Worm (Caenorhabditis elegans): ENCODE data around the gene srz-72.

- TF ChIP-seq W03F9.2 (tag; optimal IDR thresholded peaks at IDR 0.05) (no peak), him-1 (tag; optimal IDR thresholded peaks at IDR 0.05) (no peak), dao-5 (tag; optimal IDR thresholded peaks at IDR 0.05) (no peak)
These were observed 28.0 kb upstream of the srz-72 start, which contains the start of gene F38C2.4 for ce11 chrIV:16270955-16271354.

Measured in whole organism, L4/young adult.